Worm (Caenorhabditis elegans) whole organism, L4 larva: ENCODE data around the gene ugt-6.

Experiments used
- F10B5.3 ChIP-seq: sonication (generic microtip); optimal IDR thresholded peaks from 2 replicates; lab custom pipeline; 2016; ENCODE audit warnings: mild to moderate bottlenecking, missing genetic modification characterization, missing compliant biosample characterization
- T20F7.1 ChIP-seq: fragments of 200-800 bp; sonication (Bioruptor generic); optimal IDR thresholded peaks from 2 replicates; lab custom pipeline; 2018; ENCODE audit warnings: mild to moderate bottlenecking, missing genetic modification characterization, missing compliant biosample characterization
- T26A8.4 ChIP-seq: fragments of 200-800 bp; sonication (Bioruptor generic); IDR thresholded peaks from 2 replicates; pipeline ENCODE4 v1.3.6; 2022; ENCODE audit warnings: missing genetic modification characterization, missing compliant biosample characterization
- ama-1 ChIP-seq: fragments of 150-350 bp; optimal IDR thresholded peaks from 2 replicates; lab custom pipeline; 2014; ENCODE audit warnings: inconsistent platforms, mixed read lengths
- attf-4 ChIP-seq: sonication (generic microtip); optimal IDR thresholded peaks from 3 replicates; lab custom pipeline; 2017; ENCODE audit warnings: missing biosample characterization, missing genetic modification characterization
- ceh-32 ChIP-seq: sonication (generic microtip); optimal IDR thresholded peaks from 2 replicates; lab custom pipeline; 2016; ENCODE audit warnings: mild to moderate bottlenecking, missing genetic modification characterization, missing compliant biosample characterization; ENCODE audit not compliant: poor library complexity
- daf-19 ChIP-seq: fragments of 200-800 bp; sonication (Bioruptor generic); conservative IDR thresholded peaks from 2 replicates; pipeline ENCODE4 v1.3.6; 2022; ENCODE audit warnings: missing genetic modification characterization, missing compliant biosample characterization
- daf-8 ChIP-seq: fragments of 200-800 bp; sonication (Bioruptor generic); IDR thresholded peaks from 2 replicates; pipeline ENCODE4 v1.3.6; 2022; ENCODE audit warnings: missing genetic modification characterization, missing compliant biosample characterization
- dmd-6 ChIP-seq: fragments of 200-800 bp; sonication (Bioruptor generic); IDR thresholded peaks from 2 replicates; pipeline ENCODE4 v1.3.6; 2022; ENCODE audit warnings: missing genetic modification reagents, missing genetic modification characterization, missing compliant biosample characterization
- dmd-8 ChIP-seq: fragments of 200-800 bp; sonication (Bioruptor generic); IDR thresholded peaks from 2 replicates; pipeline ENCODE4 v1.3.6; 2022; ENCODE audit warnings: missing genetic modification characterization, missing compliant biosample characterization
- gei-8 ChIP-seq: fragments of 200-800 bp; sonication (Bioruptor generic); optimal IDR thresholded peaks from 2 replicates; lab custom pipeline; 2018; ENCODE audit warnings: mild to moderate bottlenecking, missing genetic modification characterization, missing compliant biosample characterization
- hmg-1.1 ChIP-seq: fragments of 200-800 bp; sonication (Bioruptor generic); IDR thresholded peaks from 2 replicates; pipeline ENCODE4 v1.3.6; 2022; ENCODE audit warnings: missing genetic modification reagents, missing genetic modification characterization, missing compliant biosample characterization
- lin-13 ChIP-seq: fragments of 150-350 bp; optimal IDR thresholded peaks from 2 replicates; lab custom pipeline; 2014; ENCODE audit warnings: missing biosample characterization, missing genetic modification reagents, missing genetic modification characterization
- lin-29 ChIP-seq: fragments of 200-800 bp; sonication (Bioruptor generic); IDR thresholded peaks from 2 replicates; pipeline ENCODE4 v1.3.6; 2022; ENCODE audit warnings: missing genetic modification reagents, missing genetic modification characterization, missing compliant biosample characterization
- mdl-1 ChIP-seq, 2 experiments: fragments of 150-350 bp in 1 of 2; sonication (generic microtip) in 1 of 2; optimal IDR thresholded peaks; 2 replicates each; lab custom pipeline; 2014 to 2017; ENCODE audit warnings: missing biosample characterization in 2 of 2, missing genetic modification characterization in 2 of 2
- mdt-29 ChIP-seq: fragments of 200-800 bp; sonication (Bioruptor generic); IDR thresholded peaks from 2 replicates; pipeline ENCODE4 v1.3.6; 2022; ENCODE audit warnings: missing genetic modification reagents, missing genetic modification characterization, missing compliant biosample characterization
- mep-1 ChIP-seq: fragments of 150-350 bp; sonication (generic microtip); optimal IDR thresholded peaks from 3 replicates; lab custom pipeline; 2014; ENCODE audit warnings: missing biosample characterization, missing genetic modification characterization
- mxl-2 ChIP-seq: fragments of 200-800 bp; sonication (Bioruptor generic); conservative IDR thresholded peaks from 2 replicates; pipeline ENCODE4 v1.3.6; 2022; ENCODE audit warnings: missing genetic modification reagents, missing genetic modification characterization, missing compliant biosample characterization
- nhr-10 ChIP-seq: fragments of 150-350 bp; optimal IDR thresholded peaks from 2 replicates; lab custom pipeline; 2014; ENCODE audit warnings: missing biosample characterization, missing genetic modification characterization
- nhr-102 ChIP-seq: sonication (generic microtip); optimal IDR thresholded peaks from 2 replicates; lab custom pipeline; 2016; ENCODE audit warnings: mild to moderate bottlenecking, missing genetic modification characterization, moderate library complexity, missing compliant biosample characterization
- nhr-11 ChIP-seq: fragments of 150-350 bp; optimal IDR thresholded peaks from 2 replicates; lab custom pipeline; 2014; ENCODE audit warnings: missing biosample characterization, missing genetic modification characterization
- nhr-237 ChIP-seq: sonication (generic microtip); optimal IDR thresholded peaks from 2 replicates; lab custom pipeline; 2017; ENCODE audit warnings: missing biosample characterization, missing genetic modification characterization
- nhr-6 ChIP-seq: fragments of 150-350 bp; optimal IDR thresholded peaks from 2 replicates; lab custom pipeline; 2014; ENCODE audit warnings: missing biosample characterization, missing genetic modification characterization
- php-3 ChIP-seq: fragments of 200-800 bp; sonication (Bioruptor generic); IDR thresholded peaks from 2 replicates; pipeline ENCODE4 v1.3.6; 2022; ENCODE audit warnings: missing genetic modification reagents, missing genetic modification characterization, missing compliant biosample characterization
- pqm-1 ChIP-seq: sonication (generic microtip); optimal IDR thresholded peaks from 2 replicates; lab custom pipeline; 2017; ENCODE audit warnings: missing biosample characterization, missing genetic modification characterization
- rbr-2 ChIP-seq: sonication (generic microtip); optimal IDR thresholded peaks from 2 replicates; lab custom pipeline; 2016; ENCODE audit warnings: missing genotype, missing genetic modification characterization, missing compliant biosample characterization
- saeg-2 ChIP-seq: fragments of 200-800 bp; sonication (Bioruptor generic); IDR thresholded peaks from 2 replicates; pipeline ENCODE4 v1.3.6; 2022; ENCODE audit warnings: missing genetic modification reagents, missing genetic modification characterization, missing compliant biosample characterization
- sdz-12 ChIP-seq: fragments of 200-800 bp; sonication (Bioruptor generic); optimal IDR thresholded peaks from 2 replicates; lab custom pipeline; 2018; ENCODE audit warnings: mild to moderate bottlenecking, missing genetic modification characterization, missing compliant biosample characterization
- set-16 ChIP-seq: fragments of 200-800 bp; sonication (Bioruptor generic); IDR thresholded peaks from 2 replicates; pipeline ENCODE4 v1.3.6; 2022; ENCODE audit warnings: missing genetic modification reagents, missing genetic modification characterization, missing compliant biosample characterization
- snpc-1.2 ChIP-seq: fragments of 200-800 bp; sonication (Bioruptor generic); IDR thresholded peaks from 2 replicates; pipeline ENCODE4 v1.3.6; 2022; ENCODE audit warnings: missing genetic modification reagents, missing genetic modification characterization, missing compliant biosample characterization
- spr-1 ChIP-seq: sonication (generic microtip); optimal IDR thresholded peaks from 2 replicates; lab custom pipeline; 2016; ENCODE audit warnings: mild to moderate bottlenecking, missing genetic modification characterization, missing compliant biosample characterization
- tra-1 ChIP-seq: fragments of 200-800 bp; sonication (Bioruptor generic); IDR thresholded peaks from 2 replicates; pipeline ENCODE4 v1.3.6; 2022; ENCODE audit warnings: missing genetic modification reagents, missing genetic modification characterization, missing compliant biosample characterization
- unc-62 ChIP-seq, 3 experiments: fragments of 150-350 bp in 1 of 3; sonication (generic microtip); optimal IDR thresholded peaks in 2 of 3; peaks in 1 of 3; 1 replicate in 1 of 3; 2 replicates in 2 of 3; lab custom pipeline; 2014 to 2017; ENCODE audit warnings: missing biosample characterization in 3 of 3, missing genetic modification characterization in 3 of 3, missing genetic modification reagents in 3 of 3, missing genotype in 1 of 3
- vab-7 ChIP-seq: fragments of 200-800 bp; sonication (Bioruptor generic); IDR thresholded peaks from 2 replicates; pipeline ENCODE4 v1.3.6; 2022; ENCODE audit warnings: missing genetic modification reagents, missing genetic modification characterization, missing compliant biosample characterization
- zag-1 ChIP-seq: fragments of 150-350 bp; optimal IDR thresholded peaks from 2 replicates; lab custom pipeline; 2014; ENCODE audit warnings: missing biosample characterization, missing genetic modification characterization
- zfp-3 ChIP-seq: fragments of 200-800 bp; sonication (Bioruptor generic); conservative IDR thresholded peaks from 2 replicates; pipeline ENCODE4 v1.3.6; 2022; ENCODE audit warnings: missing genetic modification reagents, missing genetic modification characterization, missing compliant biosample characterization
- zip-2 ChIP-seq: fragments of 150-350 bp; optimal IDR thresholded peaks from 2 replicates; lab custom pipeline; 2014; ENCODE audit warnings: missing biosample characterization, missing genetic modification characterization

ugt-6 gene

DNA sequence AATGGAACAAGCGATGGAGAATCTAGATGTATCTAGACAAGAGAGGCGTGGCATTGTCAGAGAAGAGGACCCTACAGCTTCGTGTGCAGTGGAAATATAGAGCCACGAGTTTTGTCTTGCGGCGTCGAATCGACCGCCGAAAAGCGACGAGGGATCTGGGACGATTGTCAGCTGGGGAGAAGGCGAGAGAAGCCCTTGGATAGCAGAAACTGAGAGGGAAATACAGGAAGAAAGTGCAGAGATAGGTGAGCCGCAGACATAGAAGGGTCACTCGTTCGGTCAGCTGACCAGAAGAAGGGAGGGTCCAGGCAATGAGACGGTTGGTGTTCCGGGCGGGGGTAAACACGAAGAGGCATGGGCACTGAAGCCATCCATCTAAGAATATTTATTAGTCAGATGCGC is 16.5 kb upstream of the ugt-6 start (continued):
- peak; percentile 70; the same call in 1 of the 2 replicates for TF ChIP-seq hmg-1.1 (GFP tag; lab: Robert Waterston, UW)

DNA sequence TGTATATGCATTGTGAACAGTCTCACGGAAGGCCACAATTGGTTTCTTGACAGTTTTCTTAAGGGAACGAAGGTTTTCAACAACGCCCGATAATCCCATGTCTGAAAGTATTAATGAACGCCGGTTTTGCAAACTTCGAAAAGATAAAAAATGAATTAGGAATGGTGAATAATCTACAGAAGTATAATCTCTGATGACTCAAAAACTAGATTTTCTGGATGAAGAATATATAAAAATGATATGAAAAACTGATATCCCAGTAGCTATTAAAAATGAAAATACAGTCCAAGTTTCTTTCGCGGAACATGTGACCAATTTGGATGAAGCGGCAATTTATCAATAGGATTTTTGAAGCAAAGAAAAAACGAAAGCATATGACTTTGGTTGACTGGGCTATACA is 16.0 kb upstream of the ugt-6 start, which contains the start of gene ZC443.3:
Gene ZC443.3, minus strand, starts transcription at position 101 of the 400 bp plus-strand sequence.
- TF ChIP-seq nhr-11 (tag; lab: Kevin White, UChicago) (no peak), lin-29 (GFP tag; lab: Robert Waterston, UW) (no peak), nhr-102 (tag; lab: Kevin White, UChicago) (no peak), ama-1 (lab: Kevin White, UChicago) (no peak), T20F7.1 (GFP tag; lab: Kevin White, UChicago) (no peak), zag-1 (tag; lab: Kevin White, UChicago) (no peak), daf-19 (GFP tag; lab: Robert Waterston, UW) (no peak), sdz-12 (GFP tag; lab: Kevin White, UChicago) (no peak), spr-1 (tag; lab: Kevin White, UChicago) (no peak), mxl-2 (no peak), snpc-1.2 (GFP tag; lab: Robert Waterston, UW) (no peak), tra-1 (GFP tag; lab: Robert Waterston, UW) (no peak), attf-4 (tag; lab: Kevin White, UChicago) (no peak), vab-7 (no peak), nhr-237 (no peak)

DNA sequence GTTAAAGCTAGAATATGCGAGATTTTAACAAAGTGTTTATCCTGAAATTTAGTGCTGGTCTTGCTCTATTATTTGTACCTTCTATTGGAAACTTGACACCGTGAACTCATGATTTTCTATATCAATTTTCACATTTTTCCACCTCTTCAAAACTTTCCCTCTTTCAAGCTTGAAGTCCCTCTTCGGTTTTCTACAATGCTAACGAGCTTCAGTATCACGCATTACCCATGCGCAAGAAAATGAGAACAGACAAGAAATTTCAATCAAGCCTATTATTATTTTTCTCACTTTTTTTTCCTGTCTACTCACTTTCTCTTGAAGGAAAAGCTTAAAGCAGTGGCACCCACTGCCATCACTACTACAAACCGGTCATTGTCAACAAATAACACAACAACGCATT is 13.8 kb upstream of the ugt-6 start:
- no peak for TF ChIP-seq mdt-29
- no peak for TF ChIP-seq rbr-2 (tag; lab: Kevin White, UChicago)
- no peak for TF ChIP-seq snpc-1.2 (GFP tag; lab: Robert Waterston, UW)
- peak; percentile 13 for TF ChIP-seq ama-1 (lab: Kevin White, UChicago)
- 0 out of 2 replicates have a peak, but pooled peaks have one; percentile 15 for TF ChIP-seq hmg-1.1 (GFP tag; lab: Robert Waterston, UW)
- no peak for TF ChIP-seq php-3
- no peak for TF ChIP-seq daf-8
- TF ChIP-seq zfp-3 (GFP tag; lab: Robert Waterston, UW): peak; percentile 6; the same call in 1 of the 2 replicates
- TF ChIP-seq nhr-10 (tag; lab: Kevin White, UChicago): no peak
- TF ChIP-seq T26A8.4 (GFP tag; lab: Robert Waterston, UW): peak; percentile 40
- TF ChIP-seq tra-1 (GFP tag; lab: Robert Waterston, UW): no peak

DNA sequence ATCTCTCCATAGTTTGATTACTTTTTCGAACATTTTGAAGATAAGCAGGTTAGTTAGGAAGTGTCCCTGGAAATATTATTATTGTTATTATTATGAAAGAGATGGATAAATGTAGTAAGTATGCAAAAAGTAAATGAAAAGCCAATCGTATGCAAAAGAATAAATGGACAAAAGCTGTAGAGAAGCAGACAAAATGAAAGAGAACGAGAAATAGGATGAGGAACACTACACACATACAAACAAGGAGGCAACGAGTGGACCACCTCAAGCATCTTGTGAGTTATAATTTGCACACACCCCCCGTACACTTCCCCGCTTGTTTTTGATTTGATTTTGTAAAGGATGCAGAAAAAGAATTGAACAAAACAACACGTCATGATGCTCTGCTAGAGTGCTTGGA is 13.1 kb upstream of the ugt-6 start, which contains the start of gene ZC443.2:
Gene ZC443.2, minus strand, starts transcription at position 67 of the 400 bp plus-strand sequence.
- TF ChIP-seq mep-1 (tag; lab: Kevin White, UChicago) (no peak), mdl-1 (tag; optimal IDR thresholded peaks at IDR 0.05; lab: Kevin White, UChicago) (no peak), unc-62 (GFP tag; optimal IDR thresholded peaks at IDR 0.05 in 1 of 2; lab: Kevin White, UChicago) (peak in 1 of 2 experiments; percentile 1), unc-62 (tag; optimal IDR thresholded peaks at IDR 0.05; lab: Kevin White, UChicago) (no peak), nhr-237 (no peak)

DNA sequence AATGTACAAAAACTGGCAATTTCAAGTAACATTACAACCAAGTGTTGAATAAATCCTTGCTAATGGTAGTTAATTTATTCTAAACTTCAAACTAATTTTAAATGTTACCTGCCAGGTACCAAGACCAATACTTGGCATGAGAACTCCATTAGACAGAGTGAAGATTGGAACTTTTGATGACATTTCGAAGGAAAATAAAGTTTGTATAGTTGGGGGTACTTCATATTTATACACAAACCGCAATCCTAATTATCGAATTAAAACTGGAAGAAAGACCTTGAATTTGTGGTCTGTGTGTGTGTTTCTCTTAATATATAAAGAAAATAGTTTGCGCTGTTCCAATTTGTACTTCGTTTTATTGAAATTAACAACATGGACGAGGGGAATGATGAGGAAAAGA is 11.9 kb upstream of the ugt-6 start, which contains the start of gene ZC443.1:
Gene ZC443.1, minus strand, starts transcription at position 205 of the 400 bp plus-strand sequence.
- TF ChIP-seq ceh-32 (tag; lab: Kevin White, UChicago): no peak
- TF ChIP-seq zip-2 (tag; lab: Kevin White, UChicago): no peak
- no peak for TF ChIP-seq snpc-1.2 (GFP tag; lab: Robert Waterston, UW)
- TF ChIP-seq set-16 (GFP tag; lab: Robert Waterston, UW): no peak
- TF ChIP-seq dmd-6 (GFP tag; lab: Robert Waterston, UW): no peak
- no peak for TF ChIP-seq T20F7.1 (GFP tag; lab: Kevin White, UChicago)
- no peak for TF ChIP-seq pqm-1
- no peak for TF ChIP-seq nhr-102 (tag; lab: Kevin White, UChicago)
- TF ChIP-seq F10B5.3 (tag; lab: Kevin White, UChicago): no peak
- no peak for TF ChIP-seq lin-13 (GFP tag; lab: Kevin White, UChicago)
- TF ChIP-seq lin-29 (GFP tag; lab: Robert Waterston, UW): no peak
- TF ChIP-seq nhr-6: no peak
- no peak for TF ChIP-seq gei-8 (GFP tag; lab: Kevin White, UChicago)
- TF ChIP-seq attf-4 (tag; lab: Kevin White, UChicago): no peak
- TF ChIP-seq saeg-2 (GFP tag; lab: Robert Waterston, UW): no peak
- no peak for TF ChIP-seq dmd-8
